Worm (Caenorhabditis elegans): ENCODE measurements around the gene F56D6.8.

The F56D6.8 gene

DNA sequence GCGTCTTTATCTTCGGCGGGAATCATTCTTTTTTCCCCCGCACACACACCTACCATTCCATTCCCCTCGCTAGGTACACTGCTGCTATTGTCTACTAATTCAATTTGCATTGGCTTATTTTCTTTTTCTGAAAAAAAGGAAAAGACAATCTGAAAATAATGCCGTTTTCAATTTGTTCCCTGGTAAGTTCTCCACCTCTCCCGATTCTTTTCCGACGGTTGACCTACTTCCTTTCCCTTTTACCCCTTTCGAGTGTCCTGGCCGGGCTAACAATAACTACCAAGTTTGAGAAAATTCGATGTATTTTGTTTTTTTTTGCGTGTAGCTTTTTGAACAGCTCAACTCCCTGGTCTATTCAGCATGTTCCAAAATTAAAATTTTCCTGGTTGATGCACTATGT is 27.0 kb downstream of the F56D6.8 start, which contains the start of gene F37C4.4:
Gene F37C4.4 (plus strand): TSS at position 58 of the 400 bp plus-strand sequence.
- no peak for TF ChIP-seq unc-62 (GFP tag; optimal IDR thresholded peaks at IDR 0.05)

DNA sequence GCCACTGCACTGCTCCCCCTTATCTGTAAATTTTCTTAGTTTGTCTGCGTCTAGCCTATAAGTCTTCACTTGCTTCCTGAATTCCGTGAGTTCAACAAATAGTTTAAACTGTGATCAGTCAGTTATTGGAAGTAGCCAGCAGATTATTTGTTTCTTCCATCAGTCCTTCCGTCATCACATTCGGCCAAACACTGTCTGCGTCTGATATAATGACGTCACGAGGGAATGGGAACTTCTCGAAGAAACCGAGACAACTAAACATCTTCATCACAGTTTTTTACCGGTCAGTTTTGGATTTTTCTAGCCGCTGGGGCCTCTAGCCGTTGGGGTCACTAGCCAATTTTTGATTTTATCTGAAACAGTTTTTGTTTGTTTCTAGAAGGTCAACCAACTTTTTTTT is 28.2 kb downstream of the F56D6.8 start:
- no peak for TF ChIP-seq unc-62 (GFP tag; optimal IDR thresholded peaks at IDR 0.05)

DNA sequence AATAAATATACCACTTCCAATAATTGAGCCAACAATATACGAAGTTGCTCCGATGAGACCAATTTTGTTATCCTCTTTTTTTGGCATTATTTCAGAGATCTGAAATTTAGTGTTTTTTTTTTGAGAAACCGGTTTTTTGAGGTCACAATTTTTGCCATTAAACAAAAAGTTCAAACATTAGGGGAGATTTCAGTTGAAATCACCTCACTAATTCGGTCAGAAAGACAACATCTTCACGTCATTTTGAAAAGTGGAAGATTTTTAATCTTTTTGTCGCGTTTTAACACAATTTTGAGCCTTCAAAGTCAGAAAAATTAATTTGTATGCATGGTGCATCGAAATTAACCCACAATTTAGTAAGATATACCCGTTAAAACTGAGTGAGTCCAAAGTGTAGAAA is 29.3 kb downstream of the F56D6.8 start, which contains the start of gene aat-8:
Gene aat-8 (minus strand): TSS at position 101 of the 400 bp plus-strand sequence.
- no peak for TF ChIP-seq unc-62 (GFP tag; optimal IDR thresholded peaks at IDR 0.05)

DNA sequence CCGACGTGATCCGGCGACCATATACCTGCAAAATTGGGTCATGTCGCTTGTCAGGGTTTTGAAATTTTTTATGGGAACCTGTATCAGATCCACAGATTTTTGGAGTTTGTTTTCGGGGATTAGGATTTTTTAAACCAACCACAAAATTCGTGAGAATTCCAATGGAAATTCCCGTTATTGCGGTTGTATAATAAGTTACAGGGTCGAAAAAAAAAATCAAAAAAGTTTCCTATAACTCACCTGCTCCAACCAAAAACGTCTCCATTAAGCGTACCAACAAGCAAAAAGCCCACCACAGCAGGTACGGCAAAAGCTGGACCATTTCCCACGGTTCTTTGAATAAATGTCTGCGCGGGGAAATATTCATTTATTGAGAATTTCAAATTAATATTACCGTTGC is 31.3 kb downstream of the F56D6.8 start:
- no peak for TF ChIP-seq unc-62 (GFP tag; optimal IDR thresholded peaks at IDR 0.05)

DNA sequence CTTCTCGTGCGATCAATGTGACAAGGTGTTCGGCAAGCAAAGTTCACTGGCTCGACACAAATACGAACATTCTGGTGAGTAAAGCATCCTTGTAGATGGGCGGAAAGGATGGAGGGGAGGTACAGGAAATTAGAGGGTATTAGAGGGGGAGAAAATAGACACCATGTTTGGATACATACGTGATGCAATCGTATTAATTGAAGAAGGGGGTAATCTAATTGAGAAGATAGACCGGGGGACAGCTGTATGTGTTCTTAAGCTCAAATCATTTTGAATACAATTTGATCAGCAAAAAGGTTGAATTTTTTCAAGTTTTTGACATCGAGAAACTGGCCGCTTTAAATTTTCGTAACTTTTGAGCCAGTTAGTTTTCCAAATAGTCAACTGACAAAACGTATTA is 33.8 kb downstream of the F56D6.8 start:
- TF ChIP-seq unc-62 (GFP tag; optimal IDR thresholded peaks at IDR 0.05): no peak

DNA sequence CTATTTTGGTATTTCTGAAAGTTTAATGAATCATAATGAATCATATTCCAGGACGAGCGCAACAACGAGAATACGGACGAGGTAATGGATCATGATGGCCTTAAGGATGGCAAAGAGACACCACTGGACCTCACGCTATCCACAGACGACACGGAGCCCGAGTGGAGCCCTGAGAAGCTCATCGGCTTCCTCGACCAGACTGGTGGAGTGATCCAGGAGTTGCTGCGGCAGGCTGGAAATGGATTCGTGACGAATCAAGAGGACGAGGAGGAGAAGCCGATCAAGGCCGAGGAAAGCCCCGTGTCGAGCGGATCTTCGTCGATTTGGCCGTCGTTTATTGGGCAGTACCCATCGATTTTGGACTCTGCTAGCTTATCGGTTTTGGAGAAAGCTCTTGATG is 34.7 kb downstream of the F56D6.8 start:
- TF ChIP-seq unc-62 (GFP tag; optimal IDR thresholded peaks at IDR 0.05): no peak

DNA sequence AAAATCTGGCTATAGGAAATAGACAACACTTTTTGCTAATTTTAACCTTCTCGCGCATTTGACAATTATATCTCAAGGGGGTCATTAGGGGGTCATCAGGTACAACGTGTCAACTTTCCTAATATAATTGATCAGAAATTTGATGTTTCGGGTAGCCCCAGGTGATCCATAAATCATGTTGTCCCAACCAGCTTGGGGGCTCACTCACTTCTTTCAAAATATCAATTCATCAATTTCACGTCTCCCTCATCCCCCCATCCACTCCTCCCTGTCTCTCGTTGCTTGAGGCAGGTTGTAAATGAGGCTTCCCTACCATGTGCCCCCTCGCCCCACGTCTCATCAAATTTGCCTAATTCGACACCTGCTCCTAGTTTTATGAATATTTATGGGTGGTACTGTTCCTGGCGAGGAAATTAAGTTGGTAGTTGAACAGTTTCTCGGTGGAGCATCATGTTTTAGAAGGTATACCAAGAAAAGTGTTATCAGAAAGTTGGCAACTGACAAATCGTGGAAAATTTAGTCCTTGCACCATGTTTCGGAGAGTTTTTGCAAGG is 36.2 kb downstream of the F56D6.8 start:
- TF ChIP-seq unc-62 (GFP tag; optimal IDR thresholded peaks at IDR 0.05): no peak

DNA sequence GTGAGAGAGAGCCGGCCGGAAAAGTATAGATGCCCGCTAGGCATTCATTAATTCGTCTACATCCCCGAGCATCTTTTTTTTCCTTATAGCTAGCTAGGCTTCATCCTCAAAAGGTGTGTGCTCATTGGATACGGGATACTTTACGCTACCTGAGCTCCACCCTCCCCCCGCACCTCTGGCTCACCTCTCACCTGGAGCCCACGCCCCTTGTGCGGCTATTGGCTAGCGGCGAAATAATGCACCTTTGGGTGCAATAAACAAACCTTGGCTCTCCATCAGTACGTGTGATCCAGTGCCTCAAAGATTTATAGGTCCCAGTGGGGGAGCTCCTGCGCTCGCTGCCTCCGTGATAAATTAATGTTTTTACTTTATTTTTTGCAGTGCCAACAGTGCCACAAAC is 38.0 kb downstream of the F56D6.8 start:
- TF ChIP-seq unc-62 (GFP tag; optimal IDR thresholded peaks at IDR 0.05): no peak

DNA sequence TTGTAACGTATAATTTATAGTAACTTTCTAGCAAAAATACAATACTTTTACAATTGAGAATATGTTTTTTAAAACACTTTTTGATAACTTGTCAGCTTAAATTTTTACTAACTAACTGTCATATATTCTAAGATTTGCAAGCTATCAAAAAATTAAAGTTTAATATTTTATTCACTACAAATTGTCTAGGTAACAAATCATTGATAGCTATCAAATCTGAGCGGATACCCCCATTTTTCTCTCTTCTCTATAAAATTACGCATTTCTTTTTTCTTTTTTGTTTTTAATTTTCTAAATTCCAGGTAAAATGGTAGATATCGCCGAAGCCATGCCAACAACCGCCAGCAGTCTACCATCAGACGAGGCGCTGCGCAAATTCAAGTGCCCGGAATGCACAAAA is 38.7 kb downstream of the F56D6.8 start, which contains the start of gene zag-1:
Gene zag-1 (plus strand): TSS at position 301 of the 400 bp plus-strand sequence.
- no peak for TF ChIP-seq unc-62 (GFP tag; optimal IDR thresholded peaks at IDR 0.05)

DNA sequence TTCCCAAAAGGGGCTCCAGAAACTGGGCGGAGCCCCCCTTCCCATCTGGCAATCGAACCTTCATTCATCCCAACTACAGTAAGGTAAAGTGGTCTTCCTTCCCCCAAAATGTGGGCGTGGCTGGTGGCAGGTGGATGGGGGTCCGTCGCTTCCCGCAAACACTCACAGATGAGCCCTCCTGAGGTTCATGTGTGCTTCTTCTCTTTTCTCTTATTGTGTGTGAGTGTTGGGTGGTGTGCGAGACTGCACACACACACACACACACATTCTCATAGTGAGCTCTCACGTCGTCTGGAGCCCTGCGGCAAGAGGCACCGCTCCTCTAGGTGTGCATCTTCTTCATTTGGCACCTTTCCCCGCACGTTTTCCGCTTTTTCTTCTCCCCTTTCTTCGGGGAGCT is 39.6 kb downstream of the F56D6.8 start:
- TF ChIP-seq unc-62 (GFP tag; optimal IDR thresholded peaks at IDR 0.05): no peak

DNA sequence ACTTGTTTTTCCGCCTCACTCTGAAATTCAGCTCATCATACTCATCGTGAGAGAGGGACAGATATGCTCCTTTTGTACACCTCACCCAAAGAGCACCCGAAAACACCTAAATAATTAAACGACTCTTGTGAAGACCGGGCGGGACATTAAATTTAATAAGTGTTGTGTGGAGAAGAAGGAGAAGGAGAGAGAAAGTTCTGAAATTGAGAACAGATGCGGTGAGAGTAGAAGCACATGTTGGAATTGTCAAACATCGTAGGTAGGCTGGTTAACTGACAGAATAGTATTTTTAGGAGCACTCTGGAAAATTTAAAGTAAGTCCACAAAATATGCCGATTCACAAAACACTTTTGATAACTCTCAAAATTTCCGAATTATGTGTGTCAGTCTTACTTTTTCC is 40.7 kb downstream of the F56D6.8 start:
- TF ChIP-seq unc-62 (GFP tag; optimal IDR thresholded peaks at IDR 0.05): no peak

DNA sequence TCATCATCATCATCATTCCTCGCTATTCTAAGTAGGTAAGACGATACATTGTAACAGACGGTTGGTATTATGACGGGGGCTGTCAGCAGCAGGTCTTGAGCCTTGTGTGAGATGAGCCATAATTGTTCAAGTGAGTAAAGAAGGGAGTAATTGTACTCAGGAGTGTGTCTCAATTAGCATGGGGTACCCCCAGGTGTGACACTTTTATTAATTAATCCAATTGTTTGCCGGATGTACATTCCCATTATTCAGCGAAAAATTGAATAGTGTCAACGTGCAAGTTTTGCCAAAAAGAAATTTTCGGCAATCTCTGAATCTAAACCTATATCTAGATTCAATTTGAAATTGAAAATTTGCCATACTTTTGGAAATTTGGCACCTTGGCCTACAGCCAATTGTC is 45.2 kb downstream of the F56D6.8 start:
- TF ChIP-seq unc-62 (GFP tag; optimal IDR thresholded peaks at IDR 0.05): no peak

DNA sequence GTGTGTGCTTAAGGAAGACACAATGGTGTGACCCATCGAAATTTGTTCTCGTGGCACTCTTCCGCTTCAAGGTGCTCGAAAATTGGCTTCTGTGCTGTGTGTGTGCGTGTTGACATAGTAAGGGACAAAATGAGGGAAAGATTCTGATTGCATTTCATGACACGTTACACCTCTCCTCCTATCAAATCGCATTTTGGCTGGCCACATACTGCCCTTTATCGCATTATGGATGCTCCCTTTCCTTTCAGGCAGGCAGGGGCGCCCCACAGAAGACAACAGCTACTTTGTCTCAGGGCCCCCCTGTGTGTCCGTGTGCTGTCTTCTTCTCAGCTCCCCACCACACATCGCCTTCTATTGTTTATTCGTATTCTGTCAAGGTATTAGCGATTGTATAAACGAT is 46.7 kb downstream of the F56D6.8 start:
- no peak for TF ChIP-seq unc-62 (GFP tag; optimal IDR thresholded peaks at IDR 0.05)

DNA sequence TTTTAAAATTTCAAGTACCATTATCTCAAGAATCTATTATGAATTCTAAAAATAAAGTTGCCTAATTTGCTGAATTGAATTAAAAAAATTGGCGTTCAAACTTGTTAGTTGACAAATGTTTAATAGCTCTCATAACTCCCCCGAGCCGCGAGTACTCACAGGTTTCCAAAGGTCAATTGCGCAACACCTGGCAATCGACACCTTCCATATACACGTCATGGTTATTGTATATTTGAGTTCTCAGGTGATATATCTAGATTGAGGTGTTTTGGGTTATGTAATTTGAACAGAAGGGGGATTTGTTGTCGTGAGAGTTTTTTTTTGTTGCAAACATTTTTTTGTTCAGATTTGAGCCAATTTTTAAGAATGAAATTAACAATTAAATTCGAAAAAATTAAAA is 49.6 kb downstream of the F56D6.8 start:
- no peak for TF ChIP-seq unc-62 (GFP tag; optimal IDR thresholded peaks at IDR 0.05)

Measured in whole organism, dauer.